Worm (Caenorhabditis elegans) whole organism, L2 larva: ENCODE results near the gene srg-8.

Source experiments
- C34F6.9 ChIP-seq: fragments of 150-350 bp; optimal IDR thresholded peaks from 2 replicates; lab custom pipeline; 2014; ENCODE audit warnings: missing biosample characterization, missing genetic modification characterization
- R02D3.7 ChIP-seq: fragments of 150-350 bp; optimal IDR thresholded peaks from 2 replicates; lab custom pipeline; 2014; ENCODE audit warnings: missing biosample characterization, missing genetic modification characterization
- Y55F3AM.14 ChIP-seq: fragments of 200-800 bp; sonication (Bioruptor generic); optimal IDR thresholded peaks from 2 replicates; lab custom pipeline; 2018; ENCODE audit warnings: mild to moderate bottlenecking, missing genetic modification characterization, missing compliant biosample characterization
- alr-1 ChIP-seq: fragments of 150-350 bp; optimal IDR thresholded peaks from 2 replicates; lab custom pipeline; 2014; ENCODE audit warnings: missing biosample characterization, missing genetic modification characterization
- aly-2 ChIP-seq: fragments of 150-350 bp; optimal IDR thresholded peaks from 2 replicates; lab custom pipeline; 2014; ENCODE audit warnings: missing biosample characterization, missing genetic modification characterization
- ama-1 ChIP-seq: fragments of 150-350 bp; optimal IDR thresholded peaks from 2 replicates; lab custom pipeline; 2018; ENCODE audit warnings: inconsistent platforms
- blmp-1 ChIP-seq: sonication (generic microtip); optimal IDR thresholded peaks from 2 replicates; lab custom pipeline; 2017; ENCODE audit warnings: missing genetic modification characterization, mild to moderate bottlenecking, missing compliant biosample characterization, antibody characterized with exemption, moderate library complexity; ENCODE audit not compliant: insufficient read depth
- ceh-16 ChIP-seq: fragments of 150-350 bp; optimal IDR thresholded peaks from 2 replicates; lab custom pipeline; 2014; ENCODE audit warnings: missing biosample characterization, missing genetic modification characterization
- ceh-82 ChIP-seq: fragments of 150-350 bp; optimal IDR thresholded peaks from 2 replicates; lab custom pipeline; 2014; ENCODE audit warnings: missing biosample characterization, missing genetic modification characterization
- crh-2 ChIP-seq: sonication (generic microtip); optimal IDR thresholded peaks from 2 replicates; lab custom pipeline; 2017; ENCODE audit warnings: missing biosample characterization, missing genetic modification characterization
- dmd-4 ChIP-seq: sonication (generic microtip); optimal IDR thresholded peaks from 2 replicates; lab custom pipeline; 2017; ENCODE audit warnings: missing biosample characterization, missing genetic modification characterization
- egl-27 ChIP-seq: sonication (generic microtip); optimal IDR thresholded peaks from 3 replicates; lab custom pipeline; 2017; ENCODE audit warnings: missing biosample characterization, missing genetic modification reagents, missing genetic modification characterization
- elt-1 ChIP-seq: fragments of 150-350 bp; optimal IDR thresholded peaks from 2 replicates; lab custom pipeline; 2014; ENCODE audit warnings: missing biosample characterization, missing genetic modification characterization
- elt-3 ChIP-seq: sonication (generic microtip); optimal IDR thresholded peaks from 2 replicates; lab custom pipeline; 2017; ENCODE audit warnings: missing biosample characterization, missing genetic modification characterization
- fos-1 ChIP-seq: fragments of 150-350 bp; optimal IDR thresholded peaks from 2 replicates; lab custom pipeline; 2014; ENCODE audit warnings: missing biosample characterization, missing genetic modification characterization
- gmeb-1 ChIP-seq: fragments of 150-350 bp; optimal IDR thresholded peaks from 2 replicates; lab custom pipeline; 2014; ENCODE audit warnings: missing biosample characterization, missing genetic modification characterization
- lin-11 ChIP-seq: fragments of 150-350 bp; sonication (generic microtip); optimal IDR thresholded peaks from 2 replicates; lab custom pipeline; 2014; ENCODE audit warnings: missing biosample characterization, missing genetic modification characterization, inconsistent platforms, mixed read lengths
- lin-39 ChIP-seq: fragments of 150-350 bp; optimal IDR thresholded peaks from 2 replicates; lab custom pipeline; 2014; ENCODE audit warnings: missing biosample characterization, missing genetic modification reagents, missing genetic modification characterization
- lsy-2 ChIP-seq, 2 experiments: fragments of 150-350 bp in 1 of 2; sonication (generic microtip) in 1 of 2; optimal IDR thresholded peaks; 2 replicates each; lab custom pipeline; 2014 to 2017; ENCODE audit warnings: missing biosample characterization in 2 of 2, missing genetic modification characterization in 2 of 2
- mbf-1 ChIP-seq: sonication (generic microtip); optimal IDR thresholded peaks from 2 replicates; lab custom pipeline; 2017; ENCODE audit warnings: missing biosample characterization, missing genetic modification characterization
- nhr-11 ChIP-seq: fragments of 150-350 bp; optimal IDR thresholded peaks from 2 replicates; lab custom pipeline; 2014; ENCODE audit warnings: missing biosample characterization, missing genetic modification characterization
- nhr-21 ChIP-seq: fragments of 150-350 bp; optimal IDR thresholded peaks from 2 replicates; lab custom pipeline; 2014; ENCODE audit warnings: missing biosample characterization, missing genetic modification characterization
- nhr-237 ChIP-seq: fragments of 150-350 bp; optimal IDR thresholded peaks from 2 replicates; lab custom pipeline; 2014; ENCODE audit warnings: missing biosample characterization, missing genetic modification characterization
- nhr-25 ChIP-seq: fragments of 150-350 bp; sonication (generic microtip); optimal IDR thresholded peaks from 3 replicates; lab custom pipeline; 2014; ENCODE audit warnings: missing biosample characterization, missing genetic modification characterization
- nhr-6 ChIP-seq: fragments of 150-350 bp; optimal IDR thresholded peaks from 2 replicates; lab custom pipeline; 2014; ENCODE audit warnings: missing biosample characterization, missing genetic modification characterization
- nhr-77 ChIP-seq: fragments of 150-350 bp; optimal IDR thresholded peaks from 2 replicates; lab custom pipeline; 2014; ENCODE audit warnings: missing biosample characterization, missing genetic modification characterization
- peb-1 ChIP-seq: fragments of 150-350 bp; optimal IDR thresholded peaks from 2 replicates; lab custom pipeline; 2014; ENCODE audit warnings: missing biosample characterization, missing genetic modification characterization
- skn-1 ChIP-seq: sonication (generic microtip); optimal IDR thresholded peaks from 2 replicates; lab custom pipeline; 2017; ENCODE audit warnings: missing biosample characterization, missing genetic modification characterization
- sma-3 ChIP-seq: sonication (generic microtip); optimal IDR thresholded peaks from 2 replicates; lab custom pipeline; 2016; ENCODE audit warnings: missing genetic modification reagents, missing genetic modification characterization, missing compliant biosample characterization
- sma-9 ChIP-seq, 2 experiments: fragments of 150-350 bp in 1 of 2; sonication (generic microtip) in 1 of 2; optimal IDR thresholded peaks; 2 replicates each; lab custom pipeline; 2014 to 2016; ENCODE audit warnings: missing genetic modification characterization in 2 of 2, mild to moderate bottlenecking in 1 of 2, missing biosample characterization in 1 of 2, missing compliant biosample characterization in 1 of 2, missing genetic modification reagents in 1 of 2, moderate library complexity in 1 of 2
- unc-39 ChIP-seq: fragments of 150-350 bp; optimal IDR thresholded peaks from 2 replicates; lab custom pipeline; 2014; ENCODE audit warnings: missing biosample characterization, missing genetic modification characterization
- unc-55 ChIP-seq: fragments of 150-350 bp; sonication (generic microtip); optimal IDR thresholded peaks from 3 replicates; lab custom pipeline; 2014; ENCODE audit warnings: missing biosample characterization, missing genetic modification reagents, missing genetic modification characterization
- unc-62 ChIP-seq: fragments of 150-350 bp; optimal IDR thresholded peaks from 2 replicates; lab custom pipeline; 2014; ENCODE audit warnings: missing biosample characterization, missing genetic modification reagents, missing genetic modification characterization
- ztf-1 ChIP-seq: fragments of 200-800 bp; sonication (Bioruptor generic); conservative IDR thresholded peaks from 2 replicates; pipeline ENCODE4 v1.3.6; 2022; ENCODE audit warnings: missing genetic modification characterization, missing compliant biosample characterization
- ztf-11 ChIP-seq: sonication (generic microtip); optimal IDR thresholded peaks from 2 replicates; lab custom pipeline; 2017; ENCODE audit warnings: missing biosample characterization, missing genetic modification characterization
- ztf-4 ChIP-seq: fragments of 150-350 bp; optimal IDR thresholded peaks from 2 replicates; lab custom pipeline; 2014; ENCODE audit warnings: missing biosample characterization, missing genetic modification characterization

The srg-8 gene

DNA sequence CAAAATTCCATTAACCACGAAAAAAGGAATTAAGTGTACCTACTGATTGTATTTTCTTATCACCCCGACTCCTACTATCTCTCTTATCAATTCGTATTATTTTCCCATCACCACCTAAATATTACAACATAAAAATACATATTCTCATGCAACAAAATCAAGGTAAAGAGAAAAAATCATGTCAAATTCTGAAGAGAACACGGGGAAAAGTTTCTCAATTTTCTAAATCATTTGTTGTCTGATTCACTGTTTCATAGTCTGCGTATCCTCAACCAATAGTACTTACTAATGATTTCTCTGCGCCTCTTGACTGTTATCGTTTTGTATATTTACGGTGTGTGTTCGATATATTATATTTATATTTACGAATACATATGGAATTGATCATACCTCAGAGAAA is 22.8 kb downstream of the srg-8 start:
- TF ChIP-seq crh-2 (tag; lab: Kevin White, UChicago) (peak; percentile 59), C34F6.9 (tag; lab: Kevin White, UChicago) (peak; percentile 17), nhr-77 (tag; lab: Kevin White, UChicago) (no peak), ama-1 (lab: Kevin White, UChicago) (no peak), elt-1 (tag; lab: Kevin White, UChicago) (no peak), nhr-21 (tag; lab: Kevin White, UChicago) (no peak), aly-2 (tag; lab: Kevin White, UChicago) (no peak), ceh-16 (no peak), elt-3 (no peak), dmd-4 (tag; lab: Kevin White, UChicago) (no peak), ceh-82 (tag; lab: Kevin White, UChicago) (no peak), fos-1 (peak; percentile 89), gmeb-1 (tag; lab: Kevin White, UChicago) (no peak), sma-3 (GFP tag; lab: Kevin White, UChicago) (no peak), peb-1 (tag; lab: Kevin White, UChicago) (no peak), nhr-25 (tag; lab: Kevin White, UChicago) (no peak), egl-27 (tag; lab: Kevin White, UChicago) (peak; percentile 39), sma-9 (GFP tag; optimal IDR thresholded peaks at IDR 0.05; lab: Kevin White, UChicago) (no peak), sma-9 (tag; optimal IDR thresholded peaks at IDR 0.05; lab: Kevin White, UChicago) (no peak), unc-62 (GFP tag; lab: Kevin White, UChicago) (no peak), alr-1 (tag; lab: Kevin White, UChicago) (no peak)

DNA sequence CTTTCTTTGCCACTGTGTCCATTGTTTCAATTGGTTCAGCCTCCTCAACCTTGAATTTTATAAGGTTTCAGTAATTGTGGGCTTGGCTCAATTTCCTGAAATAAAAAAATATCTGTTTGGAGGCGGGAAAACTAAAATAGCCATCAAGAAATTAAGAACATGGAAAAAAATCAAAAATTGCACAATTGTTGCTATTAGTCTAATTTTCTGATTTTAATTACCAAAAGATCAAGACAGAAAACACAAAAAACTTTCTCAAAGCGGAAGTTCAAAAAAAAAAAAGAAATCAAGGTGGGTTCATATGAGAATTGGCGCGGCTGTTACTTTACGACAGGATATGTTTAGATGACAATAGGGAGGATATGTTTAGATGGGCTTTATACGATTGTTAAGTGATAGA is 23.8 kb downstream of the srg-8 start, which contains the start of gene esyt-2:
Gene esyt-2, minus strand, starts transcription at position 101 of the 400 bp plus-strand sequence.
- TF ChIP-seq mbf-1 (no peak), lsy-2 (tag; optimal IDR thresholded peaks at IDR 0.05; lab: Kevin White, UChicago) (no peak), ztf-11 (no peak), sma-9 (GFP tag; optimal IDR thresholded peaks at IDR 0.05; lab: Kevin White, UChicago) (no peak), sma-9 (tag; optimal IDR thresholded peaks at IDR 0.05; lab: Kevin White, UChicago) (no peak), nhr-6 (tag; lab: Kevin White, UChicago) (no peak), skn-1 (tag; lab: Kevin White, UChicago) (no peak)

DNA sequence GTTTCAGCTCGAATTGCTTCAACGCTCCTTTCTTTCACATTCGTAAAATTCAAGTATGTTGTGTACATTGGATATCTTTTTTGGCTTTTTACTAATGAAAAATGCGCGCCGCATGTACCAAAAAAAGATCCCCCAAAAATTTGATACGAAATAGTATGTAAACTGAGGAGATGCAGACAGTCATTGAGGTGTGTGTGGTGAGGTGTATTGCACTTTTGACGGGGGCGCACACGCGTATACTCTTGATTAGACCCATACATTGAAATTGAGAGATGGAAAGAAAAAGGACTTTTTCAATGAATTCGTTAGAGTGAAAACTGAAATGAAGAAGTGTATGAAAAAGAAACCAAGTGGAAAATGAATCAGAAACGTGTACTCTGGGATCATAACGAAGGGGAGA is 33.2 kb downstream of the srg-8 start:
- TF ChIP-seq ztf-1 (no peak), unc-55 (peak; percentile 8), dmd-4 (tag; lab: Kevin White, UChicago) (no peak), aly-2 (tag; lab: Kevin White, UChicago) (no peak)

DNA sequence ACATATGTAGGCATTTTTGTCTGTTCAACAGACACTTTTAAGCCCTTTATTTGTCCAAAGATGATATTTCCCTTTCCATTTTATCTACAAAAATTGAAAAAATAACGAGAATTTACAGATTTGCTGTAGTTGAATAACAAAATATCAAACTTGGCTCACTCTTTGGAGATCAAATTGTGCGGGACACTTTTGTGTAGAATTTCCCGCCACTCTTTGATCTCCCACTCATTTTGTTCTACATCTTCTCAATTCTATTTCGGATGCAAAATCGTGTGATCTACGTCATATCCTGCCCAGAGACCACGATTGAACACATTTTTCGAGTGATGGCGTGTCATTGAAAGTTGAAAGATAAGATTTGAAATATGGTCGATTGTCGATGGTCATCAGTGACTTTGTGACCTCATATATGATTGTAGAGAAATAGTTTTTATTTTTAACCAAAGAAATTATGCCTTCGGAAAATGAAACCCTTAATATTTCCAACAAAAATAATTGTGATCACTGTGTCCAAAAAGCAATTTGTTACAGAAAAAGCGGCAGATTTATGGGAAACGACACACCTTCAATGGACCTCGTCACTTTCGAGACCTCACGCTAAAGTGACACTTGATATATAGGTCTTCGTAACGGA is 37.7 kb downstream of the srg-8 start, which contains the start of gene hot-4:
Gene hot-4, plus strand, starts transcription at position 584 of the 634 bp plus-strand sequence.
- no peak for TF ChIP-seq lin-11
- no peak for TF ChIP-seq ztf-4 (tag; lab: Kevin White, UChicago)
- no peak for TF ChIP-seq ztf-11
- no peak for TF ChIP-seq blmp-1
- TF ChIP-seq peb-1 (tag; lab: Kevin White, UChicago): no peak
- TF ChIP-seq Y55F3AM.14 (GFP tag; lab: Kevin White, UChicago): no peak
- no peak for TF ChIP-seq sma-3 (GFP tag; lab: Kevin White, UChicago)
- no peak for TF ChIP-seq fos-1
- TF ChIP-seq egl-27 (tag; lab: Kevin White, UChicago): no peak
- no peak for TF ChIP-seq ztf-1
- TF ChIP-seq nhr-237: no peak
- no peak for TF ChIP-seq nhr-11
- no peak for TF ChIP-seq lin-39 (tag; lab: Kevin White, UChicago)
- TF ChIP-seq unc-39 (tag; lab: Kevin White, UChicago): no peak
- no peak for TF ChIP-seq alr-1 (tag; lab: Kevin White, UChicago)
- no peak for TF ChIP-seq C34F6.9 (tag; lab: Kevin White, UChicago)
- no peak for TF ChIP-seq ama-1 (lab: Kevin White, UChicago)
- TF ChIP-seq R02D3.7: no peak
- TF ChIP-seq aly-2 (tag; lab: Kevin White, UChicago): no peak
- no peak for TF ChIP-seq crh-2 (tag; lab: Kevin White, UChicago)
